Worm (Caenorhabditis elegans): ENCODE measurements around the gene C01G5.4.

- TF ChIP-seq mxl-1 (tag; optimal IDR thresholded peaks at IDR 0.05) = no peak
- no peak for TF ChIP-seq egrh-3 (GFP tag; IDR thresholded peaks at IDR 0.05)
- TF ChIP-seq zim-3 (tag; optimal IDR thresholded peaks at IDR 0.05) = no peak
- no peak for TF ChIP-seq him-1 (tag; optimal IDR thresholded peaks at IDR 0.05)
- TF ChIP-seq ztf-25 (GFP tag; IDR thresholded peaks at IDR 0.05) = no peak
- TF ChIP-seq efl-1 (GFP tag; optimal IDR thresholded peaks at IDR 0.05) = no peak
Observed at ce11 chrIV:6524531-6524930, 7.0 kb upstream of the C01G5.4 start, which contains the start of gene C01G5.5.

Data from whole organism, young adult.